Fruit fly (Drosophila melanogaster) whole organism, adult: ENCODE results near the gene CG6724.

Source experiments
- CG11617 ChIP-seq: fragments of 200-800 bp; sonication (Bioruptor generic); optimal IDR thresholded peaks from 2 replicates; lab custom pipeline; 2017; ENCODE audit warnings: mild to moderate bottlenecking, missing biosample characterization, missing genetic modification reagents, missing genetic modification characterization
- CG12768 ChIP-seq: fragments of 200-800 bp; sonication (Bioruptor generic); optimal IDR thresholded peaks from 2 replicates; lab custom pipeline; 2017; ENCODE audit warnings: missing biosample characterization, missing genetic modification characterization, mild to moderate bottlenecking, moderate library complexity, missing genetic modification reagents
- CG14711 ChIP-seq: fragments of 200-800 bp; sonication (Bioruptor generic); optimal IDR thresholded peaks from 2 replicates; lab custom pipeline; 2018; ENCODE audit warnings: missing biosample characterization, mild to moderate bottlenecking, missing genetic modification characterization, moderate library complexity
- CG1620 ChIP-seq: fragments of 200-800 bp; sonication (Bioruptor generic); optimal IDR thresholded peaks from 2 replicates; lab custom pipeline; 2016; ENCODE audit warnings: missing biosample characterization, missing genetic modification characterization
- CG33017 ChIP-seq: fragments of 200-800 bp; sonication (Bioruptor generic); optimal IDR thresholded peaks from 2 replicates; lab custom pipeline; 2018; ENCODE audit warnings: missing biosample characterization, mild to moderate bottlenecking, missing genetic modification characterization, moderate library complexity
- CG5204 ChIP-seq: fragments of 200-800 bp; sonication (Bioruptor generic); optimal IDR thresholded peaks from 2 replicates; lab custom pipeline; 2016; ENCODE audit warnings: missing biosample characterization, missing genetic modification characterization
- CG7045 ChIP-seq: fragments of 200-800 bp; sonication (Bioruptor generic); optimal IDR thresholded peaks from 2 replicates; lab custom pipeline; 2017; ENCODE audit warnings: missing biosample characterization, mild to moderate bottlenecking, missing genetic modification characterization
- CG7101 ChIP-seq: fragments of 200-800 bp; sonication (Bioruptor generic); optimal IDR thresholded peaks from 2 replicates; lab custom pipeline; 2018; ENCODE audit warnings: missing biosample characterization, mild to moderate bottlenecking, missing genetic modification characterization, moderate library complexity
- Clk ChIP-seq: fragments of 200-800 bp; sonication (Bioruptor generic); optimal IDR thresholded peaks from 2 replicates; lab custom pipeline; 2017; ENCODE audit warnings: missing biosample characterization, missing genetic modification characterization
- Crg-1 ChIP-seq: fragments of 200-800 bp; sonication (Bioruptor generic); optimal IDR thresholded peaks from 2 replicates; lab custom pipeline; 2016; ENCODE audit warnings: missing biosample characterization, missing genetic modification characterization
- Mnt ChIP-seq: fragments of 200-800 bp; sonication (Bioruptor generic); optimal IDR thresholded peaks from 2 replicates; lab custom pipeline; 2016; ENCODE audit warnings: missing biosample characterization, mild to moderate bottlenecking, missing genetic modification characterization
- bab1 ChIP-seq: fragments of 200-800 bp; sonication (Bioruptor generic); optimal IDR thresholded peaks from 3 replicates; lab custom pipeline; 2019; ENCODE audit warnings: missing biosample characterization, mild to moderate bottlenecking, missing genetic modification characterization, moderate library complexity
- ovo ChIP-seq: fragments of 200-800 bp; sonication (Bioruptor generic); optimal IDR thresholded peaks from 2 replicates; lab custom pipeline; 2016; ENCODE audit warnings: missing biosample characterization, missing genetic modification characterization
- pad ChIP-seq: fragments of 200-800 bp; sonication (Bioruptor generic); optimal IDR thresholded peaks from 3 replicates; lab custom pipeline; 2017; ENCODE audit warnings: missing biosample characterization, missing genetic modification characterization, mild to moderate bottlenecking, moderate library complexity, missing genetic modification reagents

DNA sequence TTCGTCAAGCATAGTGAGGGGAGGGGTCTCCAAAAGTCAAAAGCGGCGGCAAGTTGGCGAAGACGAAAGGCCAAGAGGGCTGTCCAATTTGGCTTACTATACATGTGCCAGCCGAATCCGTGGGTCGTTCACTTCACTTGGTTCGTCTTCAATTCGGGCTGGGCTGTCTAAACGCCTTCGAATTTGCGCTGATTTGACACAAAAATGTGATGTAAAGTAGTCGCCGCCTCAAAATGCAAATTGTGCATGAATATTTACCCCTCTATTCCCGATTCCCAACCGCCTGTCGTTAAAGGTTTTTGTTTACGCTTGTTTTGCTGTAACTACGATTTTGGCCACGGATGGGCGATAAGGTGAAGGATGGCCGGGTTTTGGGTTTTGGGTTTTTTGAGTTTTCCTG is 26.0 kb upstream of the CG6724 start:
- TF ChIP-seq CG33017 = no peak
- TF ChIP-seq bab1 (GFP tag; lab: Kevin White, UChicago) = no peak
- no peak for TF ChIP-seq CG5204 (GFP tag; lab: Kevin White, UChicago)
- no peak for TF ChIP-seq CG1620 (GFP tag; lab: Kevin White, UChicago)
- no peak for TF ChIP-seq Crg-1 (GFP tag; lab: Kevin White, UChicago)
- TF ChIP-seq CG7045 (GFP tag; lab: Kevin White, UChicago) = no peak
- TF ChIP-seq Clk (GFP tag; lab: Kevin White, UChicago) = no peak
- no peak for TF ChIP-seq ovo (GFP tag; lab: Kevin White, UChicago)
- no peak for TF ChIP-seq CG11617
- TF ChIP-seq CG14711 (tag; lab: Kevin White, UChicago) = no peak
- TF ChIP-seq CG12768 (GFP tag; lab: Kevin White, UChicago) = no peak
- no peak for TF ChIP-seq Mnt
- no peak for TF ChIP-seq pad (GFP tag; lab: Kevin White, UChicago)
- TF ChIP-seq CG7101 (tag; lab: Kevin White, UChicago) = no peak
